Worm (Caenorhabditis elegans): Measurements from ENCODE around the gene F52G3.7.
A peak's percentile ranks its signal among the peaks of the same experiment; 100 is the strongest.

F52G3.7 gene

ce11 chrX:16963519-16963971, at the start of gene F52G3.7, which contains the start of gene F52G3.1:
F52G3.7 (plus strand) TSS chrX:16963921.
F52G3.1 (plus strand) TSS chrX:16963871.
- no peak for TF ChIP-seq ceh-9 (tag; optimal IDR thresholded peaks at IDR 0.05)
- peak; percentile 50 for TF ChIP-seq elt-2 (tag; optimal IDR thresholded peaks at IDR 0.05)
- TF ChIP-seq fkh-10 (GFP tag; optimal IDR thresholded peaks at IDR 0.05): no peak
- peak; percentile 7 for TF ChIP-seq pqm-1 (tag; optimal IDR thresholded peaks at IDR 0.05)

- TF ChIP-seq ZK546.5 (tag; optimal IDR thresholded peaks at IDR 0.05) (no peak), hmg-11 (tag; optimal IDR thresholded peaks at IDR 0.05) (no peak), ama-1 (optimal IDR thresholded peaks at IDR 0.05) (no peak), pqm-1 (tag; optimal IDR thresholded peaks at IDR 0.05) (peak; percentile 40), elt-2 (tag; optimal IDR thresholded peaks at IDR 0.05) (peak; percentile 68), eor-1 (tag; optimal IDR thresholded peaks at IDR 0.05) (no peak), nhr-11 (tag; optimal IDR thresholded peaks at IDR 0.05) (no peak)
Observed at ce11 chrX:16919468-16919867, 44.3 kb upstream of the F52G3.7 start.

ce11 chrX:16921533-16921932, 42.2 kb upstream of the F52G3.7 start, which contains the start of gene fbxb-114:
fbxb-114 (plus strand) TSS chrX:16921833.
- no peak for TF ChIP-seq pha-4 (tag; optimal IDR thresholded peaks at IDR 0.05)
- no peak for TF ChIP-seq lin-39 (tag; optimal IDR thresholded peaks at IDR 0.05)
- no peak for TF ChIP-seq zag-1 (tag; optimal IDR thresholded peaks at IDR 0.05)
- no peak for TF ChIP-seq nhr-77 (tag; optimal IDR thresholded peaks at IDR 0.05)
- no peak for TF ChIP-seq fos-1 (tag; optimal IDR thresholded peaks at IDR 0.05)
- TF ChIP-seq jun-1 (tag; optimal IDR thresholded peaks at IDR 0.05): no peak

- TF ChIP-seq nhr-67 (tag; optimal IDR thresholded peaks at IDR 0.05) (no peak), ztf-4 (tag; optimal IDR thresholded peaks at IDR 0.05) (no peak), nhr-28 (tag; optimal IDR thresholded peaks at IDR 0.05) (no peak), ZK546.5 (tag; optimal IDR thresholded peaks at IDR 0.05) (no peak), pha-4 (tag; optimal IDR thresholded peaks at IDR 0.05) (no peak), ama-1 (optimal IDR thresholded peaks at IDR 0.05) (no peak), egl-27 (tag; optimal IDR thresholded peaks at IDR 0.05) (no peak), sea-2 (GFP tag; optimal IDR thresholded peaks at IDR 0.05) (no peak), fkh-10 (GFP tag; optimal IDR thresholded peaks at IDR 0.05) (no peak), jun-1 (tag; optimal IDR thresholded peaks at IDR 0.05) (no peak), mdl-1 (tag; optimal IDR thresholded peaks at IDR 0.05) (no peak), ztf-11 (tag; optimal IDR thresholded peaks at IDR 0.05) (no peak), aly-2 (tag; optimal IDR thresholded peaks at IDR 0.05) (no peak), lin-15B (tag; optimal IDR thresholded peaks at IDR 0.05) (no peak)
Observed at ce11 chrX:16923636-16924035, 40.1 kb upstream of the F52G3.7 start, which contains the start of gene C30E1.4. C30E1.4 (plus strand) TSS chrX:16923936.

- TF ChIP-seq nhr-11 (tag; optimal IDR thresholded peaks at IDR 0.05): no peak
- no peak for TF ChIP-seq lsy-12 (tag; optimal IDR thresholded peaks at IDR 0.05)
- no peak for TF ChIP-seq nhr-28 (tag; optimal IDR thresholded peaks at IDR 0.05)
- no peak for TF ChIP-seq eor-1 (tag; optimal IDR thresholded peaks at IDR 0.05)
- no peak for TF ChIP-seq egl-27 (tag; optimal IDR thresholded peaks at IDR 0.05)
- TF ChIP-seq snpc-4 (tag; optimal IDR thresholded peaks at IDR 0.05): peak; percentile 52
- TF ChIP-seq nhr-23 (tag; optimal IDR thresholded peaks at IDR 0.05): no peak
- no peak for TF ChIP-seq elt-2 (tag; optimal IDR thresholded peaks at IDR 0.05)
Observed at ce11 chrX:16925343-16925742, 38.4 kb upstream of the F52G3.7 start.

- TF ChIP-seq ceh-16 (tag; optimal IDR thresholded peaks at IDR 0.05): no peak
- peak; percentile 7 for TF ChIP-seq pha-4 (tag; optimal IDR thresholded peaks at IDR 0.05)
- TF ChIP-seq lin-39 (tag; optimal IDR thresholded peaks at IDR 0.05): peak; percentile 72
- TF ChIP-seq nfya-1 (tag; optimal IDR thresholded peaks at IDR 0.05; ENCODE audit: insufficient read depth): peak; percentile 50
- TF ChIP-seq nhr-43 (tag; optimal IDR thresholded peaks at IDR 0.05; ENCODE audit: poor library complexity, severe bottlenecking): peak; percentile 47
- peak; percentile 35 for TF ChIP-seq egl-5 (tag; optimal IDR thresholded peaks at IDR 0.05)
- TF ChIP-seq nhr-11 (tag; optimal IDR thresholded peaks at IDR 0.05): no peak
- no peak for TF ChIP-seq nhr-23 (tag; optimal IDR thresholded peaks at IDR 0.05)
- TF ChIP-seq hmg-11 (tag; optimal IDR thresholded peaks at IDR 0.05): peak; percentile 61
- TF ChIP-seq lsy-12 (tag; optimal IDR thresholded peaks at IDR 0.05): peak; percentile 8
- peak; percentile 25 for TF ChIP-seq skn-1 (tag; optimal IDR thresholded peaks at IDR 0.05)
- peak; percentile 11 for TF ChIP-seq elt-2 (tag; optimal IDR thresholded peaks at IDR 0.05)
Observed at ce11 chrX:16928087-16928486, 35.6 kb upstream of the F52G3.7 start.
